Worm (Caenorhabditis elegans) whole organism, late embryonic: ENCODE data around the gene srlf-37.

Source experiments
- C08G9.2 ChIP-seq: sonication (generic microtip); optimal IDR thresholded peaks from 2 replicates; lab custom pipeline; 2016; ENCODE audit warnings: mild to moderate bottlenecking, missing genetic modification characterization, moderate library complexity, missing compliant biosample characterization
- C38D4.7 ChIP-seq: fragments of 200-800 bp; sonication (Bioruptor generic); optimal IDR thresholded peaks from 2 replicates; lab custom pipeline; 2018; ENCODE audit warnings: mild to moderate bottlenecking, missing genetic modification characterization, moderate library complexity, missing compliant biosample characterization
- F13H6.1 ChIP-seq: sonication (generic microtip); optimal IDR thresholded peaks from 2 replicates; lab custom pipeline; 2016; ENCODE audit warnings: missing genetic modification characterization, missing compliant biosample characterization
- K09A11.1 ChIP-seq: sonication (generic microtip); optimal IDR thresholded peaks from 2 replicates; lab custom pipeline; 2017; ENCODE audit warnings: antibody characterized with exemption, mild to moderate bottlenecking, missing genetic modification characterization, missing compliant biosample characterization; ENCODE audit not compliant: insufficient read depth
- T23F11.4 ChIP-seq: fragments of 200-800 bp; sonication (Bioruptor generic); optimal IDR thresholded peaks from 2 replicates; lab custom pipeline; 2018; ENCODE audit warnings: mild to moderate bottlenecking, missing genetic modification characterization, missing compliant biosample characterization
- ahr-1 ChIP-seq: sonication (generic microtip); optimal IDR thresholded peaks from 2 replicates; lab custom pipeline; 2016; ENCODE audit warnings: missing genetic modification characterization, missing compliant biosample characterization
- ceh-14 ChIP-seq: sonication (generic microtip); optimal IDR thresholded peaks from 2 replicates; lab custom pipeline; 2016; ENCODE audit warnings: missing genotype, missing genetic modification characterization, missing compliant biosample characterization
- ceh-19 ChIP-seq: fragments of 200-800 bp; sonication (Bioruptor generic); optimal IDR thresholded peaks from 2 replicates; lab custom pipeline; 2018; ENCODE audit warnings: mild to moderate bottlenecking, missing genetic modification characterization, missing compliant biosample characterization
- ceh-2 ChIP-seq: sonication (generic microtip); optimal IDR thresholded peaks from 2 replicates; lab custom pipeline; 2016; ENCODE audit warnings: missing genotype, missing genetic modification characterization, missing compliant biosample characterization
- ceh-31 ChIP-seq: sonication (generic microtip); optimal IDR thresholded peaks from 2 replicates; lab custom pipeline; 2016; ENCODE audit warnings: missing genetic modification characterization, missing compliant biosample characterization
- ceh-34 ChIP-seq: sonication (generic microtip); optimal IDR thresholded peaks from 2 replicates; lab custom pipeline; 2016; ENCODE audit warnings: mild to moderate bottlenecking, missing genetic modification characterization, missing compliant biosample characterization
- ceh-48 ChIP-seq: sonication (generic microtip); optimal IDR thresholded peaks from 2 replicates; lab custom pipeline; 2016; ENCODE audit warnings: missing genetic modification characterization, inconsistent platforms, missing compliant biosample characterization
- ceh-6 ChIP-seq: fragments of 200-800 bp; sonication (Bioruptor generic); optimal IDR thresholded peaks from 2 replicates; lab custom pipeline; 2018; ENCODE audit warnings: mild to moderate bottlenecking, missing genetic modification characterization, missing compliant biosample characterization
- ceh-9 ChIP-seq: sonication (generic microtip); optimal IDR thresholded peaks from 2 replicates; lab custom pipeline; 2016; ENCODE audit warnings: mild to moderate bottlenecking, missing genetic modification characterization, inconsistent platforms, missing compliant biosample characterization
- che-1 ChIP-seq: sonication (generic microtip); optimal IDR thresholded peaks from 2 replicates; lab custom pipeline; 2016; ENCODE audit warnings: mild to moderate bottlenecking, missing genetic modification characterization, missing compliant biosample characterization
- dmd-4 ChIP-seq: sonication (generic microtip); optimal IDR thresholded peaks from 2 replicates; lab custom pipeline; 2016; ENCODE audit warnings: borderline replicate concordance, missing genetic modification characterization, missing compliant biosample characterization
- elt-2 ChIP-seq: sonication (generic microtip); optimal IDR thresholded peaks from 2 replicates; lab custom pipeline; 2016; ENCODE audit warnings: missing genetic modification reagents, missing genetic modification characterization, missing compliant biosample characterization
- elt-4 ChIP-seq: sonication (generic microtip); optimal IDR thresholded peaks from 2 replicates; lab custom pipeline; 2016; ENCODE audit warnings: missing genetic modification characterization, missing compliant biosample characterization
- ets-4 ChIP-seq: sonication (generic microtip); optimal IDR thresholded peaks from 2 replicates; lab custom pipeline; 2016; ENCODE audit warnings: missing genetic modification characterization, missing compliant biosample characterization
- fax-1 ChIP-seq: sonication (generic microtip); optimal IDR thresholded peaks from 2 replicates; lab custom pipeline; 2016; ENCODE audit warnings: missing genotype, missing genetic modification characterization, missing compliant biosample characterization
- fkh-6 ChIP-seq: sonication (generic microtip); optimal IDR thresholded peaks from 2 replicates; lab custom pipeline; 2016; ENCODE audit warnings: missing genetic modification characterization, missing compliant biosample characterization
- gmeb-2 ChIP-seq: sonication (generic microtip); optimal IDR thresholded peaks from 2 replicates; lab custom pipeline; 2016; ENCODE audit warnings: missing genetic modification characterization, inconsistent platforms, missing compliant biosample characterization
- lin-11 ChIP-seq: fragments of 200-800 bp; sonication (Bioruptor generic); optimal IDR thresholded peaks from 2 replicates; lab custom pipeline; 2018; ENCODE audit warnings: mild to moderate bottlenecking, missing genetic modification characterization, missing compliant biosample characterization
- madf-2 ChIP-seq: sonication (generic microtip); optimal IDR thresholded peaks from 2 replicates; lab custom pipeline; 2017; ENCODE audit warnings: missing genetic modification characterization, missing compliant biosample characterization
- mec-3 ChIP-seq: sonication (generic microtip); optimal IDR thresholded peaks from 2 replicates; lab custom pipeline; 2016; ENCODE audit warnings: borderline replicate concordance, missing genetic modification characterization, missing compliant biosample characterization
- nfya-1 ChIP-seq: sonication (generic microtip); optimal IDR thresholded peaks from 2 replicates; lab custom pipeline; 2017; ENCODE audit warnings: missing genetic modification characterization, mild to moderate bottlenecking, missing compliant biosample characterization, antibody characterized with exemption, moderate library complexity
- nhr-11 ChIP-seq: fragments of 150-350 bp; optimal IDR thresholded peaks from 2 replicates; lab custom pipeline; 2014; ENCODE audit warnings: missing biosample characterization, missing genetic modification characterization
- odd-2 ChIP-seq: sonication (generic microtip); optimal IDR thresholded peaks from 2 replicates; lab custom pipeline; 2017; ENCODE audit warnings: antibody characterized with exemption, mild to moderate bottlenecking, missing genetic modification characterization, missing compliant biosample characterization
- pag-3 ChIP-seq: sonication (generic microtip); optimal IDR thresholded peaks from 2 replicates; lab custom pipeline; 2016; ENCODE audit warnings: missing compliant biosample characterization, missing genetic modification characterization, borderline replicate concordance
- pha-4 ChIP-seq: fragments of 150-350 bp; optimal IDR thresholded peaks from 2 replicates; lab custom pipeline; 2018; ENCODE audit warnings: missing biosample characterization, missing genetic modification reagents, missing genetic modification characterization
- pqm-1 ChIP-seq: sonication (generic microtip); optimal IDR thresholded peaks from 2 replicates; lab custom pipeline; 2016; ENCODE audit warnings: missing genetic modification characterization, missing compliant biosample characterization
- sdc-2 ChIP-seq: sonication (generic microtip); optimal IDR thresholded peaks from 2 replicates; lab custom pipeline; 2016; ENCODE audit warnings: missing genotype, missing genetic modification characterization, missing compliant biosample characterization
- sox-2 ChIP-seq: fragments of 200-800 bp; sonication (Bioruptor generic); IDR thresholded peaks from 2 replicates; pipeline ENCODE4 v1.3.6; 2022; ENCODE audit warnings: missing genetic modification reagents, missing genetic modification characterization, missing compliant biosample characterization
- syd-9 ChIP-seq: sonication (generic microtip); optimal IDR thresholded peaks from 2 replicates; lab custom pipeline; 2016; ENCODE audit warnings: mild to moderate bottlenecking, missing genetic modification characterization, moderate library complexity, missing compliant biosample characterization
- tbx-2 ChIP-seq: sonication (generic microtip); optimal IDR thresholded peaks from 2 replicates; lab custom pipeline; 2016; ENCODE audit warnings: missing genetic modification characterization, missing compliant biosample characterization
- ttx-3 ChIP-seq: sonication (generic microtip); optimal IDR thresholded peaks from 2 replicates; lab custom pipeline; 2016; ENCODE audit warnings: missing genetic modification reagents, missing genetic modification characterization, missing compliant biosample characterization
- unc-3 ChIP-seq, 2 experiments: fragments of 200-800 bp in 1 of 2; sonication (Bioruptor generic) in 1 of 2; sonication (generic microtip) in 1 of 2; conservative IDR thresholded peaks in 1 of 2; optimal IDR thresholded peaks in 1 of 2; 2 replicates each; pipeline versions ENCODE4 v1.3.6 to Lab custom; 2016 to 2022; ENCODE audit warnings: missing compliant biosample characterization in 2 of 2, missing genetic modification characterization in 2 of 2, missing genetic modification reagents in 1 of 2
- unc-42 ChIP-seq: sonication (generic microtip); optimal IDR thresholded peaks from 2 replicates; lab custom pipeline; 2016; ENCODE audit warnings: missing genotype, missing genetic modification characterization, missing compliant biosample characterization
- zip-5 ChIP-seq: sonication (generic microtip); optimal IDR thresholded peaks from 2 replicates; lab custom pipeline; 2016; ENCODE audit warnings: missing genetic modification characterization, missing compliant biosample characterization
- ztf-16 ChIP-seq: sonication (generic microtip); optimal IDR thresholded peaks from 2 replicates; lab custom pipeline; 2017; ENCODE audit warnings: missing genetic modification characterization, missing compliant biosample characterization

srlf-37 gene

DNA sequence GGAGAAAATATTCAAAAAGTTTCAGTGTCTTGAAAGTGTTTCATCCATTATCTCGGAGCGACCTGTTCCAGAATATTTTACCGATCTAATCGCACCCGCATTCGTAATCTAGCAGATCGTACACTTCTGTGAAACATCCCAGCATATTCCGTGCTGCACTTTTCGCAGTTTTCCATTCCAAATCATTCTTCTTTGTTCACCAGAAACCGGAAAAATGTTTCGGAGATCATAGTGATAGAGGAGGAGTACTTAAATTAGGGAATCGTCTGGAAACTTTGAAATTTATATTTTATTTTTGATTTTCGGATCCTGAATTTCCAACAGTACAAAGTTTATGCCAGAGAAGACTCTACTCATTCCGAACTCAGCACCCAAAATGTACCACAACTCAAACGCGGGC lies 18.5 kb downstream of the srlf-37 start, which contains the start of gene K06H6.2:
K06H6.2 (plus strand) TSS at position 301 of the 400 bp plus-strand sequence.
- TF ChIP-seq tbx-2 (tag; lab: Kevin White, UChicago) (no peak), ceh-34 (tag; lab: Kevin White, UChicago) (no peak), elt-4 (tag; lab: Kevin White, UChicago) (no peak), C38D4.7 (GFP tag; lab: Kevin White, UChicago) (no peak), syd-9 (no peak), lin-11 (tag; lab: Kevin White, UChicago) (no peak), ttx-3 (no peak), sox-2 (GFP tag; lab: Robert Waterston, UW) (no peak), nhr-11 (tag; lab: Kevin White, UChicago) (no peak)
- TF ChIP-seq, all 69 proteins: peak for 0

DNA sequence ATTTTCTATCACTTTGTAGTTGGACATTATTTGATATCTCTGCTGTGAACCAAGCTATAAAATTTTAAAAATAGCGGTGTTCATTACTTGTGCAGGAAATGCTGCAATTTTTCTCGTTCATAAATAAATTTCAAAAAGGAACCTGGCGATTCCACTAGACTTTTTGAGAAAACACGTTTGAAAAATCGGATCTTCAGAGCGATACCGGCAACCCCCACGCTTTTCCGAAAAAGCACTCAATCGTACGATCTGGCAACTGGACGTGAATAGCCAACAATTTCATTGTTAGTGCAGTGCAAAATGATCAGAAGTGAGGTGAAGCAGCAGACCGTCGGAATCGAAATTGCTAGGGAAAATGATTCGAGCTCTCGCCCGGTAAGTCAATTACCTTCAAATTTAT lies 22.4 kb downstream of the srlf-37 start, which contains the start of gene nstp-7:
nstp-7 (plus strand) TSS at position 301 of the 400 bp plus-strand sequence.
- TF ChIP-seq ttx-3 (no peak), odd-2 (tag; lab: Kevin White, UChicago) (no peak), ceh-19 (no peak), elt-2 (tag; lab: Kevin White, UChicago) (no peak), nfya-1 (tag; lab: Kevin White, UChicago) (no peak), che-1 (tag; lab: Kevin White, UChicago) (no peak), dmd-4 (tag; lab: Kevin White, UChicago) (no peak), fax-1 (tag; lab: Kevin White, UChicago) (no peak), K09A11.1 (tag; lab: Kevin White, UChicago) (no peak)

DNA sequence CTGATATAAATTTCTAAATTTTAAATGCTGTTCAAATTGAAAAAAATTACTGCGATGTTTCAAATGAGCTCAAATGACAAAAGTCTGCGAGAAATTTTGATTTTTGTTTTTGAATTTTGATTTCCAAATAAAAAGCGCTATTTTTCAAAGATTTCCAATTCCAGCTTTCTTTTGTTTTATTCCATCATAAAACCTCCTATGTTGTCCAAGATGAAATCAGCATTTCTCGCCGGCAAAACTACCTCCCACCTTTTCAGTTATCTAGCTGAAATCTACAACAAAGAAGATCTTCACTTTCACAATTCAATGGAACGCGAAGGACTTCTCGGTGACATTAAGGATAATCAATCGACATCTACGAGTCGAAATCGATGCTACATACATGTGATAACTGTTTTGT lies 25.0 kb downstream of the srlf-37 start, which contains the start of gene K06H6.4:
K06H6.4 (plus strand) TSS at position 301 of the 400 bp plus-strand sequence.
- TF ChIP-seq fkh-6 (tag; lab: Kevin White, UChicago) (no peak), unc-42 (tag; lab: Kevin White, UChicago) (no peak), madf-2 (no peak), ceh-9 (tag; lab: Kevin White, UChicago) (no peak), F13H6.1 (tag; lab: Kevin White, UChicago) (no peak), mec-3 (tag; lab: Kevin White, UChicago) (no peak), elt-2 (tag; lab: Kevin White, UChicago) (no peak), ahr-1 (tag; lab: Kevin White, UChicago) (no peak), ttx-3 (no peak), ets-4 (no peak), sdc-2 (no peak), ceh-6 (no peak), unc-3 (GFP tag; conservative IDR thresholded peaks at IDR 0.05; lab: Robert Waterston, UW) (no peak), unc-3 (tag; optimal IDR thresholded peaks at IDR 0.05; lab: Kevin White, UChicago) (no peak), gmeb-2 (no peak), dmd-4 (tag; lab: Kevin White, UChicago) (no peak), zip-5 (no peak), ceh-48 (tag; lab: Kevin White, UChicago) (no peak), tbx-2 (tag; lab: Kevin White, UChicago) (no peak), ceh-2 (no peak)
- TF ChIP-seq, all 69 proteins: peak for 0

DNA sequence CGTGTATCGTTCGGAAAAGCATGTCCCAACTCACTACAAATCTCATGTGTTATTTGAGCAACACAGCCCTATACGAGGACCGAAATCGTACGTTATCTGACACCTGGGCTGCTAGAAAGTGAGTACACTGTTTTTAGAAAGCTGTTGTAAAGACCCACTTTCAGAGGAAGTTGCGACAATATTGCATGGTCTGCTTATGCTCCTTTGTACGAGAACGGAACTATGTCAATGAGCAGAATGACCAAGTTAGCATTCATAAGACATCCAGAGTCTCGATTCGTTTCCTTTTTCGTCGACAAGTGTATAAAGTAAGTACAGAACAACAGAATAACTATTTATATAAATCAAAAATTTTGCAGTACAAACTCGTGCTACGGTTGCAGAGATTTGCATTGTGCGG lies 27.1 kb downstream of the srlf-37 start:
- TF ChIP-seq ceh-14 (tag; lab: Kevin White, UChicago): no peak
- TF ChIP-seq C08G9.2: no peak
- no peak for TF ChIP-seq ztf-16 (tag; lab: Kevin White, UChicago)
- TF ChIP-seq odd-2 (tag; lab: Kevin White, UChicago): no peak
- no peak for TF ChIP-seq ceh-31 (tag; lab: Kevin White, UChicago)
- no peak for TF ChIP-seq ceh-48 (tag; lab: Kevin White, UChicago)
- TF ChIP-seq T23F11.4 (GFP tag; lab: Kevin White, UChicago): no peak
- no peak for TF ChIP-seq K09A11.1 (tag; lab: Kevin White, UChicago)
- TF ChIP-seq elt-4 (tag; lab: Kevin White, UChicago): no peak
- TF ChIP-seq pag-3 (tag; lab: Kevin White, UChicago): no peak
- TF ChIP-seq pqm-1 (tag; lab: Kevin White, UChicago): no peak
- TF ChIP-seq unc-42 (tag; lab: Kevin White, UChicago): no peak
- no peak for TF ChIP-seq pha-4 (tag; lab: Kevin White, UChicago)
- TF ChIP-seq zip-5: no peak
- TF ChIP-seq nfya-1 (tag; lab: Kevin White, UChicago): no peak
- TF ChIP-seq, all 69 proteins: peak for 0
